Worm (Caenorhabditis elegans) whole organism, young adult: ENCODE data around the gene algn-12.

Source experiments
- B0336.3 ChIP-seq: fragments of 200-800 bp; sonication (Bioruptor generic); IDR thresholded peaks from 2 replicates; pipeline ENCODE4 v1.3.6; 2022; ENCODE audit warnings: missing genetic modification characterization, missing compliant biosample characterization
- C06A6.2 ChIP-seq: fragments of 200-800 bp; sonication (Bioruptor generic); conservative IDR thresholded peaks from 2 replicates; pipeline ENCODE4 v1.3.6; 2022; ENCODE audit warnings: missing genetic modification characterization, missing compliant biosample characterization
- C17E4.6 ChIP-seq: fragments of 200-800 bp; sonication (Bioruptor generic); IDR thresholded peaks from 2 replicates; pipeline ENCODE4 v1.3.6; 2022; ENCODE audit warnings: missing genetic modification reagents, missing genetic modification characterization, missing compliant biosample characterization
- D2030.7 ChIP-seq: fragments of 200-800 bp; sonication (Bioruptor generic); IDR thresholded peaks from 2 replicates; pipeline ENCODE4 v1.3.6; 2022; ENCODE audit warnings: missing genetic modification reagents, missing genetic modification characterization, missing compliant biosample characterization
- F22D6.2 ChIP-seq: sonication (generic microtip); optimal IDR thresholded peaks from 2 replicates; lab custom pipeline; 2016; ENCODE audit warnings: mild to moderate bottlenecking, missing genetic modification characterization, missing compliant biosample characterization
- F39B2.1 ChIP-seq: fragments of 200-800 bp; sonication (Bioruptor generic); IDR thresholded peaks from 2 replicates; pipeline ENCODE4 v1.3.6; 2022; ENCODE audit warnings: missing genetic modification reagents, missing genetic modification characterization, missing compliant biosample characterization
- F49E8.2 ChIP-seq: sonication (generic microtip); optimal IDR thresholded peaks from 3 replicates; lab custom pipeline; 2017; ENCODE audit warnings: missing genetic modification characterization, mild to moderate bottlenecking, missing compliant biosample characterization, antibody characterized with exemption, moderate library complexity; ENCODE audit not compliant: insufficient read depth
- F52B5.7 ChIP-seq: sonication (generic microtip); optimal IDR thresholded peaks from 2 replicates; lab custom pipeline; 2016; ENCODE audit warnings: mild to moderate bottlenecking, missing genetic modification characterization, missing compliant biosample characterization
- F57A8.1 ChIP-seq: fragments of 200-800 bp; sonication (Bioruptor generic); optimal IDR thresholded peaks from 2 replicates; lab custom pipeline; 2018; ENCODE audit warnings: mild to moderate bottlenecking, missing genetic modification characterization, moderate library complexity, missing compliant biosample characterization
- Y67H2A.10 ChIP-seq: fragments of 200-800 bp; sonication (Bioruptor generic); conservative IDR thresholded peaks from 2 replicates; pipeline ENCODE4 v1.3.6; 2022; ENCODE audit warnings: missing genetic modification reagents, missing genetic modification characterization, missing compliant biosample characterization
- attf-3 ChIP-seq: fragments of 200-800 bp; sonication (Bioruptor generic); conservative IDR thresholded peaks from 2 replicates; pipeline ENCODE4 v1.3.6; 2022; ENCODE audit warnings: missing genetic modification reagents, missing genetic modification characterization, missing compliant biosample characterization
- attf-6 ChIP-seq: fragments of 200-800 bp; sonication (Bioruptor generic); IDR thresholded peaks from 2 replicates; pipeline ENCODE4 v1.3.6; 2022; ENCODE audit warnings: missing genetic modification reagents, missing genetic modification characterization, missing compliant biosample characterization
- bed-2 ChIP-seq: fragments of 200-800 bp; sonication (Bioruptor generic); IDR thresholded peaks from 2 replicates; pipeline ENCODE4 v1.3.6; 2022; ENCODE audit warnings: missing genetic modification reagents, missing genetic modification characterization, missing compliant biosample characterization
- cebp-2 ChIP-seq: fragments of 200-800 bp; sonication (Bioruptor generic); IDR thresholded peaks from 2 replicates; pipeline ENCODE4 v1.3.6; 2022; ENCODE audit warnings: missing genetic modification characterization, missing compliant biosample characterization
- ceh-100 ChIP-seq: fragments of 200-800 bp; sonication (Bioruptor generic); IDR thresholded peaks from 2 replicates; pipeline ENCODE4 v1.3.6; 2022; ENCODE audit warnings: missing genetic modification reagents, missing genetic modification characterization, missing compliant biosample characterization
- ceh-79 ChIP-seq: sonication (generic microtip); optimal IDR thresholded peaks from 2 replicates; lab custom pipeline; 2017; ENCODE audit warnings: mild to moderate bottlenecking, missing genetic modification characterization, missing compliant biosample characterization
- chd-7 ChIP-seq: sonication (generic microtip); optimal IDR thresholded peaks from 2 replicates; lab custom pipeline; 2016; ENCODE audit warnings: mild to moderate bottlenecking, missing genetic modification characterization, moderate library complexity, missing compliant biosample characterization
- efl-1 ChIP-seq: fragments of 150-350 bp; optimal IDR thresholded peaks from 2 replicates; lab custom pipeline; 2014; ENCODE audit warnings: missing biosample characterization, missing genetic modification reagents, missing genetic modification characterization
- egl-44 ChIP-seq: fragments of 200-800 bp; sonication (Bioruptor generic); IDR thresholded peaks from 2 replicates; pipeline ENCODE4 v1.3.6; 2022; ENCODE audit warnings: missing genetic modification reagents, missing genetic modification characterization, missing compliant biosample characterization
- egrh-3 ChIP-seq: fragments of 200-800 bp; sonication (Bioruptor generic); IDR thresholded peaks from 2 replicates; pipeline ENCODE4 v1.3.6; 2022; ENCODE audit warnings: missing genetic modification reagents, missing genetic modification characterization, missing compliant biosample characterization
- gei-17 ChIP-seq: fragments of 200-800 bp; sonication (Bioruptor generic); optimal IDR thresholded peaks from 2 replicates; lab custom pipeline; 2018; ENCODE audit warnings: mild to moderate bottlenecking, missing genetic modification characterization, missing compliant biosample characterization
- hlh-26 ChIP-seq: fragments of 200-800 bp; sonication (Bioruptor generic); conservative IDR thresholded peaks from 2 replicates; pipeline ENCODE4 v1.3.6; 2022; ENCODE audit warnings: missing genetic modification reagents, missing genetic modification characterization, missing compliant biosample characterization
- hmg-1.2 ChIP-seq: fragments of 200-800 bp; sonication (Bioruptor generic); IDR thresholded peaks from 2 replicates; pipeline ENCODE4 v1.3.6; 2022; ENCODE audit warnings: missing genetic modification reagents, missing genetic modification characterization, missing compliant biosample characterization
- hmg-20 ChIP-seq: fragments of 200-800 bp; sonication (Bioruptor generic); IDR thresholded peaks from 2 replicates; pipeline ENCODE4 v1.3.6; 2022; ENCODE audit warnings: missing genetic modification reagents, missing genetic modification characterization, missing compliant biosample characterization
- hsf-1 ChIP-seq: fragments of 200-800 bp; sonication (Bioruptor generic); IDR thresholded peaks from 2 replicates; pipeline ENCODE4 v1.3.6; 2022; ENCODE audit warnings: missing genetic modification reagents, missing genetic modification characterization, missing compliant biosample characterization
- lag-1 ChIP-seq: fragments of 200-800 bp; sonication (Bioruptor generic); IDR thresholded peaks from 2 replicates; pipeline ENCODE4 v1.3.6; 2022; ENCODE audit warnings: missing genetic modification reagents, missing genetic modification characterization, missing compliant biosample characterization
- let-526 ChIP-seq: fragments of 200-800 bp; sonication (Bioruptor generic); IDR thresholded peaks from 2 replicates; pipeline ENCODE4 v1.3.6; 2022; ENCODE audit warnings: missing genetic modification reagents, missing genetic modification characterization, missing compliant biosample characterization
- lin-26 ChIP-seq: fragments of 200-800 bp; sonication (Bioruptor generic); IDR thresholded peaks from 2 replicates; pipeline ENCODE4 v1.3.6; 2022; ENCODE audit warnings: missing genetic modification reagents, missing genetic modification characterization, missing compliant biosample characterization
- lir-1 ChIP-seq: fragments of 200-800 bp; sonication (Bioruptor generic); conservative IDR thresholded peaks from 2 replicates; pipeline ENCODE4 v1.3.6; 2022; ENCODE audit warnings: missing genetic modification reagents, missing genetic modification characterization, missing compliant biosample characterization
- madf-10 ChIP-seq: sonication (generic microtip); optimal IDR thresholded peaks from 2 replicates; lab custom pipeline; 2016; ENCODE audit warnings: mild to moderate bottlenecking, missing genetic modification characterization, missing compliant biosample characterization
- madf-3 ChIP-seq: fragments of 200-800 bp; sonication (Bioruptor generic); IDR thresholded peaks from 2 replicates; pipeline ENCODE4 v1.3.6; 2022; ENCODE audit warnings: missing genetic modification reagents, missing genetic modification characterization, missing compliant biosample characterization
- mes-4 ChIP-seq: sonication (generic microtip); optimal IDR thresholded peaks from 2 replicates; lab custom pipeline; 2016; ENCODE audit warnings: missing genotype, missing genetic modification characterization, missing compliant biosample characterization
- mxl-1 ChIP-seq: sonication (generic microtip); optimal IDR thresholded peaks from 2 replicates; lab custom pipeline; 2016; ENCODE audit warnings: missing genetic modification characterization, missing compliant biosample characterization
- nfyb-1 ChIP-seq: fragments of 200-800 bp; sonication (Bioruptor generic); IDR thresholded peaks from 2 replicates; pipeline ENCODE4 v1.3.6; 2022; ENCODE audit warnings: missing genetic modification reagents, missing genetic modification characterization, missing compliant biosample characterization
- nhr-27 ChIP-seq: fragments of 200-800 bp; sonication (Bioruptor generic); optimal IDR thresholded peaks from 2 replicates; lab custom pipeline; 2018; ENCODE audit warnings: mild to moderate bottlenecking, missing genetic modification characterization, moderate library complexity, missing compliant biosample characterization
- sdz-38 ChIP-seq: sonication (generic microtip); optimal IDR thresholded peaks from 2 replicates; lab custom pipeline; 2016; ENCODE audit warnings: missing genotype, missing genetic modification characterization, missing compliant biosample characterization
- snpc-1.1 ChIP-seq: sonication (generic microtip); optimal IDR thresholded peaks from 2 replicates; lab custom pipeline; 2017; ENCODE audit warnings: missing genetic modification characterization, mild to moderate bottlenecking, missing compliant biosample characterization, antibody characterized with exemption, moderate library complexity, missing genotype, missing genetic modification reagents; ENCODE audit not compliant: insufficient read depth
- snpc-1.3 ChIP-seq: sonication (generic microtip); optimal IDR thresholded peaks from 2 replicates; lab custom pipeline; 2017; ENCODE audit warnings: missing genetic modification characterization, mild to moderate bottlenecking, missing compliant biosample characterization, antibody characterized with exemption, moderate library complexity, missing genotype, missing genetic modification reagents; ENCODE audit not compliant: insufficient read depth
- snpc-4 ChIP-seq, 5 experiments: fragments of 150-350 bp in 1 of 5; sonication (generic microtip) in 4 of 5; optimal IDR thresholded peaks; 2 replicates each; lab custom pipeline; 2014 to 2018; ENCODE audit warnings: missing genetic modification characterization in 5 of 5, missing biosample characterization in 3 of 5, antibody characterized with exemption in 2 of 5, mild to moderate bottlenecking in 2 of 5, missing compliant biosample characterization in 2 of 5, missing genotype in 2 of 5, moderate library complexity in 2 of 5, missing genetic modification reagents in 1 of 5
- somi-1 ChIP-seq: fragments of 200-800 bp; sonication (Bioruptor generic); optimal IDR thresholded peaks from 2 replicates; lab custom pipeline; 2018; ENCODE audit warnings: mild to moderate bottlenecking, missing genetic modification characterization, missing compliant biosample characterization
- unc-130 ChIP-seq: sonication (generic microtip); optimal IDR thresholded peaks from 2 replicates; lab custom pipeline; 2016; ENCODE audit warnings: missing genetic modification reagents, missing genetic modification characterization, missing compliant biosample characterization
- zfh-2 ChIP-seq: fragments of 200-800 bp; sonication (Bioruptor generic); conservative IDR thresholded peaks from 2 replicates; pipeline ENCODE4 v1.3.6; 2022; ENCODE audit warnings: missing genetic modification reagents, missing genetic modification characterization, missing compliant biosample characterization
- zim-3 ChIP-seq: sonication (generic microtip); optimal IDR thresholded peaks from 2 replicates; lab custom pipeline; 2017; ENCODE audit warnings: mild to moderate bottlenecking, missing genetic modification characterization, moderate library complexity, missing compliant biosample characterization
- ztf-18 ChIP-seq: sonication (generic microtip); optimal IDR thresholded peaks from 2 replicates; lab custom pipeline; 2016; ENCODE audit warnings: missing genotype, mild to moderate bottlenecking, missing genetic modification characterization, missing compliant biosample characterization
- ztf-22 ChIP-seq: fragments of 200-800 bp; sonication (Bioruptor generic); optimal IDR thresholded peaks from 2 replicates; lab custom pipeline; 2018; ENCODE audit warnings: mild to moderate bottlenecking, missing genetic modification characterization, moderate library complexity, missing compliant biosample characterization
- ztf-25 ChIP-seq: fragments of 200-800 bp; sonication (Bioruptor generic); IDR thresholded peaks from 2 replicates; pipeline ENCODE4 v1.3.6; 2022; ENCODE audit warnings: missing genetic modification reagents, missing genetic modification characterization, missing compliant biosample characterization
- ztf-3 ChIP-seq: fragments of 200-800 bp; sonication (Bioruptor generic); optimal IDR thresholded peaks from 2 replicates; lab custom pipeline; 2018; ENCODE audit warnings: mild to moderate bottlenecking, missing genetic modification characterization, missing compliant biosample characterization

The algn-12 gene

DNA sequence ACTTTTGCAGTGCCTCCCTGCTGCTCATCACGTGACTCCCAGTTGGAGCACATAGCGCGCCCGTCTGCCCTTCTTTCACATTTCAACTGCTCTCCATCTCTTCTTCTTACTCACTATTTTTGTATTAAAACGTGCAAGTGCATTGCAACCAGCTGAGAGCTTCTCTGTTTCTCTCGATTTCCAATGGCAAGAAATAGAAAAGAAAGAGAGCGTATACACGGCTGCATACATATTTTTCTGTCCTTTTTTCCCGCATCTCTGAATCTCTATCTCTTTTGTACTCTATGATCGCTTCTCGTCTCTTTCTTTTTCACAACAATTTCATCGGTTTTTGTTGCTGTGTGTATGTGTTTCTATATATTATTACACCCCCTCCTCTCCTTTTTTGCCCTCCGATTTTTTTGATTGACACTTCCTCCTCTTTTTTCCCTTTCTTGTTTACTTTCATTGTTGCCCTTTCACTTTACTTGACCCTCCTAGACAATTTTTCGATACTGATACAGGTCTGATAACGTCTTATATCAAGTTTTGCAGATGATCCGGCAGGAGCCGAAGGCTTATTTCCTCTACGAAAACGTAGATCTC is 33.9 kb upstream of the algn-12 start, which contains the start of gene Y97E10AR.1 (continued):
- TF ChIP-seq snpc-1.3 (tag; lab: Kevin White, UChicago) (no peak), chd-7 (tag; lab: Kevin White, UChicago) (no peak), lin-26 (no peak), ztf-3 (GFP tag; lab: Kevin White, UChicago) (no peak), let-526 (GFP tag; lab: Robert Waterston, UW) (0 out of 2 replicates have a peak, but pooled peaks have one; percentile 12), sdz-38 (tag; lab: Kevin White, UChicago) (no peak), B0336.3 (no peak; the same call in 1 of the 2 replicates), Y67H2A.10 (no peak), F39B2.1 (no peak), madf-3 (GFP tag; lab: Robert Waterston, UW) (0 out of 2 replicates have a peak, but pooled peaks have one; percentile 30), efl-1 (GFP tag; lab: Kevin White, UChicago) (no peak), snpc-4 (GFP tag; optimal IDR thresholded peaks at IDR 0.05; lab: Kevin White, UChicago) (no peak), snpc-4 (tag; optimal IDR thresholded peaks at IDR 0.05; lab: Kevin White, UChicago) (peak; percentile 29 to 51 (median 40)), lir-1 (GFP tag; lab: Robert Waterston, UW) (no peak), attf-6 (GFP tag; lab: Robert Waterston, UW) (no peak), egl-44 (GFP tag; lab: Robert Waterston, UW) (no peak), cebp-2 (no peak), nhr-27 (tag; lab: Kevin White, UChicago) (no peak), F57A8.1 (no peak), zfh-2 (GFP tag; lab: Robert Waterston, UW) (0 out of 2 replicates have a peak, but pooled peaks have one; percentile 5), hlh-26 (GFP tag; lab: Robert Waterston, UW) (no peak), unc-130 (no peak), ceh-79 (tag; lab: Kevin White, UChicago) (no peak), nfyb-1 (GFP tag; lab: Robert Waterston, UW) (peak; percentile 49; the same call in 1 of the 2 replicates), zim-3 (no peak), D2030.7 (GFP tag; lab: Robert Waterston, UW) (no peak), ztf-25 (no peak), snpc-1.1 (tag; lab: Kevin White, UChicago) (no peak), F22D6.2 (tag; lab: Kevin White, UChicago) (no peak), ztf-18 (tag; lab: Kevin White, UChicago) (peak; percentile 49), somi-1 (GFP tag; lab: Kevin White, UChicago) (no peak), mxl-1 (tag; lab: Kevin White, UChicago) (no peak), mes-4 (tag; lab: Kevin White, UChicago) (no peak), madf-10 (tag; lab: Kevin White, UChicago) (peak; percentile 29), lag-1 (GFP tag; lab: Robert Waterston, UW) (no peak), hmg-20 (GFP tag; lab: Robert Waterston, UW) (no peak), F52B5.7 (tag; lab: Kevin White, UChicago) (no peak), ztf-22 (GFP tag; lab: Kevin White, UChicago) (peak; percentile 75), attf-3 (GFP tag; lab: Robert Waterston, UW) (no peak), gei-17 (no peak), C06A6.2 (no peak; the same call in 1 of the 2 replicates), C17E4.6 (no peak), F49E8.2 (tag; lab: Kevin White, UChicago) (no peak), hsf-1 (no peak), ceh-100 (no peak), bed-2 (no peak), hmg-1.2 (GFP tag; lab: Robert Waterston, UW) (peak; percentile 77), egrh-3 (GFP tag; lab: Robert Waterston, UW) (peak; percentile 8; the same call in 1 of the 2 replicates)
